Fruit fly (Drosophila melanogaster): ENCODE measurements around the gene CG14857.

Gene CG14857

dm6 chr3R:14796294-14796693 lies 5.3 kb upstream of the CG14857 start, which contains the start of gene CG14855:
Gene CG14855 (plus strand): TSS chr3R:14796305.
- TF ChIP-seq tj (GFP tag; optimal IDR thresholded peaks at IDR 0.05) (no peak), CG7045 (GFP tag; optimal IDR thresholded peaks at IDR 0.05) (no peak), bab1 (GFP tag; optimal IDR thresholded peaks at IDR 0.05) (no peak), CG7101 (tag; optimal IDR thresholded peaks at IDR 0.05) (no peak), Mnt (GFP tag; optimal IDR thresholded peaks at IDR 0.05) (no peak), Clk (GFP tag; optimal IDR thresholded peaks at IDR 0.05) (no peak), CG11617 (GFP tag; optimal IDR thresholded peaks at IDR 0.05) (no peak), pad (GFP tag; optimal IDR thresholded peaks at IDR 0.05) (no peak), toe (GFP tag; optimal IDR thresholded peaks at IDR 0.05) (no peak), CG5204 (GFP tag; optimal IDR thresholded peaks at IDR 0.05) (no peak)

dm6 chr3R:14798626-14799258 lies 2.8 kb upstream of the CG14857 start, which contains the start of gene CG14856:
Gene CG14856 (plus strand): TSS chr3R:14798986.
- no peak for TF ChIP-seq CG5204 (GFP tag; optimal IDR thresholded peaks at IDR 0.05)
- TF ChIP-seq cnc (optimal IDR thresholded peaks at IDR 0.05): no peak
- TF ChIP-seq Mnt (GFP tag; optimal IDR thresholded peaks at IDR 0.05): no peak

- TF ChIP-seq Hr96 (GFP tag; optimal IDR thresholded peaks at IDR 0.05) (no peak), Clk (GFP tag; optimal IDR thresholded peaks at IDR 0.05) (no peak), cic (GFP tag; optimal IDR thresholded peaks at IDR 0.05) (peak; percentile 52), CG5204 (GFP tag; optimal IDR thresholded peaks at IDR 0.05) (no peak)
Measured at dm6 chr3R:14810703-14811102, 9.1 kb downstream of the CG14857 start.

dm6 chr3R:14817721-14818215 lies 16.2 kb downstream of the CG14857 start:
- TF ChIP-seq Mnt (GFP tag; optimal IDR thresholded peaks at IDR 0.05): peak; percentile 90
- TF ChIP-seq CG7101 (tag; optimal IDR thresholded peaks at IDR 0.05): peak; percentile 24
- TF ChIP-seq CG11617 (GFP tag; optimal IDR thresholded peaks at IDR 0.05): peak; percentile 7
- TF ChIP-seq CG7045 (GFP tag; optimal IDR thresholded peaks at IDR 0.05): no peak
- TF ChIP-seq Crg-1 (GFP tag; optimal IDR thresholded peaks at IDR 0.05): peak; percentile 18
- no peak for TF ChIP-seq pad (GFP tag; optimal IDR thresholded peaks at IDR 0.05)
- peak; percentile 48 for TF ChIP-seq toe (GFP tag; optimal IDR thresholded peaks at IDR 0.05)
- TF ChIP-seq ovo (GFP tag; optimal IDR thresholded peaks at IDR 0.05): no peak
- TF ChIP-seq kay (GFP tag; ENCODE audit: borderline replicate concordance): no peak
- TF ChIP-seq tj (GFP tag; optimal IDR thresholded peaks at IDR 0.05): peak; percentile 81
- TF ChIP-seq Clk (GFP tag; optimal IDR thresholded peaks at IDR 0.05): no peak
- peak; percentile 50 for TF ChIP-seq Hr96 (GFP tag; optimal IDR thresholded peaks at IDR 0.05)
- TF ChIP-seq CG1620 (GFP tag; optimal IDR thresholded peaks at IDR 0.05): no peak
- peak; percentile 46 for TF ChIP-seq cic (GFP tag; optimal IDR thresholded peaks at IDR 0.05)
- TF ChIP-seq bab1 (GFP tag; optimal IDR thresholded peaks at IDR 0.05): peak; percentile 50
- TF ChIP-seq CG33017 (tag; optimal IDR thresholded peaks at IDR 0.05): no peak
- peak; percentile 54 for TF ChIP-seq CG12768 (GFP tag; optimal IDR thresholded peaks at IDR 0.05)

dm6 chr3R:14819711-14820153 lies 18.2 kb downstream of the CG14857 start:
- TF ChIP-seq CG5204 (GFP tag; optimal IDR thresholded peaks at IDR 0.05) (no peak), CG33017 (tag; optimal IDR thresholded peaks at IDR 0.05) (no peak), Crg-1 (GFP tag; optimal IDR thresholded peaks at IDR 0.05) (no peak), CG14711 (tag; optimal IDR thresholded peaks at IDR 0.05) (no peak), tj (GFP tag; optimal IDR thresholded peaks at IDR 0.05) (peak; percentile 21), Hr96 (GFP tag; optimal IDR thresholded peaks at IDR 0.05) (no peak), kay (GFP tag; ENCODE audit: borderline replicate concordance) (no peak), Mnt (GFP tag; optimal IDR thresholded peaks at IDR 0.05) (peak; percentile 22), CG1620 (GFP tag; optimal IDR thresholded peaks at IDR 0.05) (no peak), pad (GFP tag; optimal IDR thresholded peaks at IDR 0.05) (no peak), bab1 (GFP tag; optimal IDR thresholded peaks at IDR 0.05) (no peak), toe (GFP tag; optimal IDR thresholded peaks at IDR 0.05) (no peak), cnc (optimal IDR thresholded peaks at IDR 0.05) (no peak), CG7045 (GFP tag; optimal IDR thresholded peaks at IDR 0.05) (no peak), cic (GFP tag; optimal IDR thresholded peaks at IDR 0.05) (no peak)

dm6 chr3R:14821175-14821574 lies 19.6 kb downstream of the CG14857 start:
- TF ChIP-seq CG5204 (GFP tag; optimal IDR thresholded peaks at IDR 0.05): no peak

dm6 chr3R:14822954-14823353 lies 21.4 kb downstream of the CG14857 start:
- TF ChIP-seq CG1620 (GFP tag; optimal IDR thresholded peaks at IDR 0.05): no peak
- no peak for TF ChIP-seq CG11617 (GFP tag; optimal IDR thresholded peaks at IDR 0.05)
- no peak for TF ChIP-seq pad (GFP tag; optimal IDR thresholded peaks at IDR 0.05)
- no peak for TF ChIP-seq CG33017 (tag; optimal IDR thresholded peaks at IDR 0.05)
